Worm (Caenorhabditis elegans) whole organism, young adult: ENCODE measurements around the gene ech-6.

Source experiments
- B0261.1 ChIP-seq: sonication (generic microtip); optimal IDR thresholded peaks from 2 replicates; lab custom pipeline; 2016; ENCODE audit warnings: mild to moderate bottlenecking, missing genetic modification characterization, moderate library complexity, missing compliant biosample characterization
- B0336.3 ChIP-seq: fragments of 200-800 bp; sonication (Bioruptor generic); IDR thresholded peaks from 2 replicates; pipeline ENCODE4 v1.3.6; 2022; ENCODE audit warnings: missing genetic modification characterization, missing compliant biosample characterization
- D2030.7 ChIP-seq: fragments of 200-800 bp; sonication (Bioruptor generic); IDR thresholded peaks from 2 replicates; pipeline ENCODE4 v1.3.6; 2022; ENCODE audit warnings: missing genetic modification reagents, missing genetic modification characterization, missing compliant biosample characterization
- F10E7.11 ChIP-seq: sonication (generic microtip); optimal IDR thresholded peaks from 2 replicates; lab custom pipeline; 2017; ENCODE audit warnings: mild to moderate bottlenecking, missing genetic modification characterization, moderate library complexity, missing compliant biosample characterization
- F22D6.2 ChIP-seq: sonication (generic microtip); optimal IDR thresholded peaks from 2 replicates; lab custom pipeline; 2016; ENCODE audit warnings: mild to moderate bottlenecking, missing genetic modification characterization, missing compliant biosample characterization
- F49E8.2 ChIP-seq: sonication (generic microtip); optimal IDR thresholded peaks from 3 replicates; lab custom pipeline; 2017; ENCODE audit warnings: missing genetic modification characterization, mild to moderate bottlenecking, missing compliant biosample characterization, antibody characterized with exemption, moderate library complexity; ENCODE audit not compliant: insufficient read depth
- F57A8.1 ChIP-seq: fragments of 200-800 bp; sonication (Bioruptor generic); optimal IDR thresholded peaks from 2 replicates; lab custom pipeline; 2018; ENCODE audit warnings: mild to moderate bottlenecking, missing genetic modification characterization, moderate library complexity, missing compliant biosample characterization
- K11D2.4 ChIP-seq: fragments of 200-800 bp; sonication (Bioruptor generic); IDR thresholded peaks from 2 replicates; pipeline ENCODE4 v1.3.6; 2022; ENCODE audit warnings: missing genetic modification reagents, missing genetic modification characterization, missing compliant biosample characterization
- Y53G8AR.9 ChIP-seq: fragments of 200-800 bp; sonication (Bioruptor generic); conservative IDR thresholded peaks from 2 replicates; pipeline ENCODE4 v1.3.6; 2022; ENCODE audit warnings: missing genetic modification reagents, missing genetic modification characterization, missing compliant biosample characterization
- Y67H2A.10 ChIP-seq: fragments of 200-800 bp; sonication (Bioruptor generic); conservative IDR thresholded peaks from 2 replicates; pipeline ENCODE4 v1.3.6; 2022; ENCODE audit warnings: missing genetic modification reagents, missing genetic modification characterization, missing compliant biosample characterization
- attf-6 ChIP-seq: fragments of 200-800 bp; sonication (Bioruptor generic); IDR thresholded peaks from 2 replicates; pipeline ENCODE4 v1.3.6; 2022; ENCODE audit warnings: missing genetic modification reagents, missing genetic modification characterization, missing compliant biosample characterization
- bed-1 ChIP-seq: fragments of 200-800 bp; sonication (Bioruptor generic); IDR thresholded peaks from 2 replicates; pipeline ENCODE4 v1.3.6; 2022; ENCODE audit warnings: missing genetic modification reagents, missing genetic modification characterization, missing compliant biosample characterization
- ccch-3 ChIP-seq: fragments of 200-800 bp; sonication (Bioruptor generic); optimal IDR thresholded peaks from 2 replicates; lab custom pipeline; 2018; ENCODE audit warnings: mild to moderate bottlenecking, missing genetic modification characterization, missing compliant biosample characterization
- cebp-1 ChIP-seq, 2 experiments: fragments of 200-800 bp in 1 of 2; sonication (Bioruptor generic) in 1 of 2; sonication (generic microtip) in 1 of 2; IDR thresholded peaks in 1 of 2; optimal IDR thresholded peaks in 1 of 2; 2 replicates each; pipeline versions ENCODE4 v1.3.6 to Lab custom; 2017 to 2022; ENCODE audit warnings: missing compliant biosample characterization in 2 of 2, missing genetic modification characterization in 2 of 2, mild to moderate bottlenecking in 1 of 2, missing genetic modification reagents in 1 of 2, moderate library complexity in 1 of 2
- ceh-91 ChIP-seq: fragments of 200-800 bp; sonication (Bioruptor generic); IDR thresholded peaks from 2 replicates; pipeline ENCODE4 v1.3.6; 2022; ENCODE audit warnings: missing genetic modification reagents, missing genetic modification characterization, missing compliant biosample characterization
- dpff-1 ChIP-seq: sonication (generic microtip); optimal IDR thresholded peaks from 2 replicates; lab custom pipeline; 2017; ENCODE audit warnings: mild to moderate bottlenecking, missing genetic modification characterization, missing compliant biosample characterization
- fkh-3 ChIP-seq: sonication (generic microtip); optimal IDR thresholded peaks from 2 replicates; lab custom pipeline; 2016; ENCODE audit warnings: mild to moderate bottlenecking, missing genetic modification characterization, missing compliant biosample characterization
- gei-17 ChIP-seq: fragments of 200-800 bp; sonication (Bioruptor generic); optimal IDR thresholded peaks from 2 replicates; lab custom pipeline; 2018; ENCODE audit warnings: mild to moderate bottlenecking, missing genetic modification characterization, missing compliant biosample characterization
- him-1 ChIP-seq: sonication (generic microtip); optimal IDR thresholded peaks from 2 replicates; lab custom pipeline; 2016; ENCODE audit warnings: missing genotype, missing genetic modification reagents, missing genetic modification characterization, missing compliant biosample characterization
- hlh-12 ChIP-seq: sonication (generic microtip); optimal IDR thresholded peaks from 2 replicates; lab custom pipeline; 2016; ENCODE audit warnings: missing genetic modification characterization, missing compliant biosample characterization
- hmg-1.2 ChIP-seq: fragments of 200-800 bp; sonication (Bioruptor generic); IDR thresholded peaks from 2 replicates; pipeline ENCODE4 v1.3.6; 2022; ENCODE audit warnings: missing genetic modification reagents, missing genetic modification characterization, missing compliant biosample characterization
- hrde-1 ChIP-seq: sonication (generic microtip); optimal IDR thresholded peaks from 2 replicates; lab custom pipeline; 2016; ENCODE audit warnings: missing genetic modification characterization, mild to moderate bottlenecking, missing compliant biosample characterization, moderate library complexity, missing genotype, missing genetic modification reagents, borderline replicate concordance
- lin-35 ChIP-seq, 3 experiments: fragments of 150-350 bp in 2 of 3; sonication (generic microtip) in 1 of 3; optimal IDR thresholded peaks; 2 replicates each; lab custom pipeline; 2014 to 2018; ENCODE audit warnings: missing biosample characterization in 3 of 3, missing genetic modification characterization in 3 of 3, missing genetic modification reagents in 3 of 3
- lir-1 ChIP-seq: fragments of 200-800 bp; sonication (Bioruptor generic); conservative IDR thresholded peaks from 2 replicates; pipeline ENCODE4 v1.3.6; 2022; ENCODE audit warnings: missing genetic modification reagents, missing genetic modification characterization, missing compliant biosample characterization
- lsl-1 ChIP-seq: fragments of 200-800 bp; sonication (Bioruptor generic); optimal IDR thresholded peaks from 2 replicates; lab custom pipeline; 2018; ENCODE audit warnings: mild to moderate bottlenecking, missing genetic modification characterization, moderate library complexity, missing compliant biosample characterization
- lsy-27 ChIP-seq: sonication (generic microtip); optimal IDR thresholded peaks from 2 replicates; lab custom pipeline; 2017; ENCODE audit warnings: missing genetic modification characterization, mild to moderate bottlenecking, missing compliant biosample characterization, antibody characterized with exemption, missing genotype, borderline replicate concordance; ENCODE audit not compliant: insufficient read depth
- madf-10 ChIP-seq: sonication (generic microtip); optimal IDR thresholded peaks from 2 replicates; lab custom pipeline; 2016; ENCODE audit warnings: mild to moderate bottlenecking, missing genetic modification characterization, missing compliant biosample characterization
- madf-3 ChIP-seq: fragments of 200-800 bp; sonication (Bioruptor generic); IDR thresholded peaks from 2 replicates; pipeline ENCODE4 v1.3.6; 2022; ENCODE audit warnings: missing genetic modification reagents, missing genetic modification characterization, missing compliant biosample characterization
- madf-6 ChIP-seq: fragments of 200-800 bp; sonication (Bioruptor generic); IDR thresholded peaks from 2 replicates; pipeline ENCODE4 v1.3.6; 2022; ENCODE audit warnings: missing genetic modification reagents, missing genetic modification characterization, missing compliant biosample characterization
- mcd-1 ChIP-seq: fragments of 200-800 bp; sonication (Bioruptor generic); IDR thresholded peaks from 2 replicates; pipeline ENCODE4 v1.3.6; 2022; ENCODE audit warnings: missing genetic modification reagents, missing genetic modification characterization, missing compliant biosample characterization
- mes-4 ChIP-seq: sonication (generic microtip); optimal IDR thresholded peaks from 2 replicates; lab custom pipeline; 2016; ENCODE audit warnings: missing genotype, missing genetic modification characterization, missing compliant biosample characterization
- nfya-1 ChIP-seq: sonication (generic microtip); optimal IDR thresholded peaks from 2 replicates; lab custom pipeline; 2017; ENCODE audit warnings: antibody characterized with exemption, missing compliant biosample characterization, missing genetic modification characterization, borderline replicate concordance; ENCODE audit not compliant: insufficient read depth
- pbrm-1 ChIP-seq: fragments of 200-800 bp; sonication (Bioruptor generic); IDR thresholded peaks from 2 replicates; pipeline ENCODE4 v1.3.6; 2022; ENCODE audit warnings: missing genetic modification reagents, missing genetic modification characterization, missing compliant biosample characterization
- rcor-1 ChIP-seq: fragments of 200-800 bp; sonication (Bioruptor generic); IDR thresholded peaks from 2 replicates; pipeline ENCODE4 v1.3.6; 2022; ENCODE audit warnings: missing genetic modification reagents, missing genetic modification characterization, missing compliant biosample characterization
- repo-1 ChIP-seq: sonication (generic microtip); optimal IDR thresholded peaks from 2 replicates; lab custom pipeline; 2017; ENCODE audit warnings: mild to moderate bottlenecking, missing genetic modification characterization, missing compliant biosample characterization
- sdz-38 ChIP-seq: sonication (generic microtip); optimal IDR thresholded peaks from 2 replicates; lab custom pipeline; 2016; ENCODE audit warnings: missing genotype, missing genetic modification characterization, missing compliant biosample characterization
- snpc-1.1 ChIP-seq: sonication (generic microtip); optimal IDR thresholded peaks from 2 replicates; lab custom pipeline; 2017; ENCODE audit warnings: missing genetic modification characterization, mild to moderate bottlenecking, missing compliant biosample characterization, antibody characterized with exemption, moderate library complexity, missing genotype, missing genetic modification reagents; ENCODE audit not compliant: insufficient read depth
- unc-130 ChIP-seq: sonication (generic microtip); optimal IDR thresholded peaks from 2 replicates; lab custom pipeline; 2016; ENCODE audit warnings: missing genetic modification reagents, missing genetic modification characterization, missing compliant biosample characterization
- xnd-1 ChIP-seq: sonication (generic microtip); optimal IDR thresholded peaks from 2 replicates; lab custom pipeline; 2016; ENCODE audit warnings: missing genotype, missing genetic modification reagents, missing genetic modification characterization, missing compliant biosample characterization
- zfh-2 ChIP-seq: fragments of 200-800 bp; sonication (Bioruptor generic); conservative IDR thresholded peaks from 2 replicates; pipeline ENCODE4 v1.3.6; 2022; ENCODE audit warnings: missing genetic modification reagents, missing genetic modification characterization, missing compliant biosample characterization
- ztf-18 ChIP-seq: sonication (generic microtip); optimal IDR thresholded peaks from 2 replicates; lab custom pipeline; 2016; ENCODE audit warnings: missing genotype, mild to moderate bottlenecking, missing genetic modification characterization, missing compliant biosample characterization
- ztf-22 ChIP-seq: fragments of 200-800 bp; sonication (Bioruptor generic); optimal IDR thresholded peaks from 2 replicates; lab custom pipeline; 2018; ENCODE audit warnings: mild to moderate bottlenecking, missing genetic modification characterization, moderate library complexity, missing compliant biosample characterization
- ztf-6 ChIP-seq: fragments of 200-800 bp; sonication (Bioruptor generic); IDR thresholded peaks from 2 replicates; pipeline ENCODE4 v1.3.6; 2022; ENCODE audit warnings: missing genetic modification reagents, missing genetic modification characterization, missing compliant biosample characterization

Gene ech-6

DNA sequence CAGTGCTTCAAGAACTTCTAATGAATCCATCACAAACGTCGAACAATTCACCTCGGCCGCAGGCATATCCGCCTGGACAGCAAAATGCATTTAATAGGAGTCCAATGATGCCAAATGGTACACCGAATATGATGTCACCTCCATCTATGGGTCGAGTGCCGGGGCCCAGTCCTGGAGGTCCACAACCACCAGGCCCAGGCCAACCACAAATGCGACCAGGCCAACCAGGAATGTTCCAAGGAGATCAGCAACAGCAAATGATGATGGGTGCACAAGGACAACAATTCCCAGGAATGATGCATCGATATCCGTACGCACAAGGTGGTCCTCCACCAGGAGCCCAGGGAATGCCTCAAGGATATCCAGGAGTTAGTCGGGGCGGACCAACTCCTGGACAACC lies 14.4 kb upstream of the ech-6 start:
- peak; percentile 35; the same call in 1 of the 2 replicates for TF ChIP-seq zfh-2
- no peak for TF ChIP-seq F10E7.11 (tag; lab: Kevin White, UChicago)
- 0 out of 2 replicates have a peak, but pooled peaks have one; percentile 30 for TF ChIP-seq K11D2.4
- TF ChIP-seq, all 124 proteins: peak for 2

DNA sequence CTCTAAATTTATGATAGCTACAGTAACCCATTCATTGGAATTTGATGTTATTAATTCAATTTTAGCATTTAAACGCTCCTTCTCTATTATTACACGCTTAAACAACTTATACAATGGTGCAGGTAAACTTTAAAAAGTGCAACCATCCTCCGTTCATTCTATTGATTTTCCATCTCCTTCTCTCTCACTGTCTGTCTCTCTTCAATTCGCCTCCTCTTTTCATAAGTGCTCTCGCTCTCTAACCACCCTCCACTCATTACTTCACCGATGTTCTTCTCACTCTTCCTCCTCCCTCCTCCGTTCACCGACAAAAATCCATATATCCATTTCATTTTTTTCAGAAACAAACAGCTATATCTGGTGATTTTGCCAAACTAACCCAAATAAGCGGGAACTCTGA lies 13.5 kb upstream of the ech-6 start, which contains the start of gene cbp-1:
Gene cbp-1 (plus strand): TSS at position 335 of the 400 bp plus-strand sequence.
- 0 out of 2 replicates have a peak, but pooled peaks have one; percentile 11 for TF ChIP-seq pbrm-1 (GFP tag; lab: Robert Waterston, UW)
- peak; percentile 90 for TF ChIP-seq hmg-1.2 (GFP tag; lab: Robert Waterston, UW)
- no peak for TF ChIP-seq repo-1 (tag; lab: Kevin White, UChicago)
- 0 out of 2 replicates have a peak, but pooled peaks have one; percentile 58 for TF ChIP-seq madf-3 (GFP tag; lab: Robert Waterston, UW)
- no peak for TF ChIP-seq Y67H2A.10 (GFP tag; lab: Robert Waterston, UW)
- 0 out of 2 replicates have a peak, but pooled peaks have one; percentile 5 for TF ChIP-seq mcd-1

DNA sequence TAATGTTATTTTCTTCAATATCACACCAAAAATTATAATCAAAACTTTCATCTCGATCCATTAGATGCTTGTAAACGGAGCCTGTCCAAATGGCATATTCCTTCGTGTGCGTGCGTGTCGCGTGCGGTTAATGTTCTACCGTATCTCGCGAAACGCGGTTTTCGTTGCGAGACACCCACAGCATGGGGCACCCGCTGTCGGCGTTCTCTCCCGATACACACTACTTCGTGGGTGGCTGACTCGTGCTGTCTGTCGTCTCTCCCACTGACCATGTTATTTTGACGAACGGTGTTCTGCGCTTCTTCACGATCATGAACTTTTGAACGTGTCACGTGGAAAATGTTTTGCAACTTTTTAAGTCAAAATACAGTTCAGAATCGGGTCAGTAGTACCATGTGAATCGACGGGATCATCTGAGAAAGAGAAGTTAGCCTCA lies 12.8 kb upstream of the ech-6 start:
- peak; percentile 100 for TF ChIP-seq madf-3 (GFP tag; lab: Robert Waterston, UW)
- peak; percentile 71 for TF ChIP-seq F57A8.1 (GFP tag; lab: Kevin White, UChicago)
- TF ChIP-seq snpc-1.1: no peak
- peak; percentile 92 for TF ChIP-seq rcor-1 (GFP tag; lab: Robert Waterston, UW)
- peak; percentile 98 for TF ChIP-seq repo-1 (tag; lab: Kevin White, UChicago)
- TF ChIP-seq F49E8.2 (tag; lab: Kevin White, UChicago): no peak
- peak; percentile 92 for TF ChIP-seq lir-1 (GFP tag; lab: Robert Waterston, UW)
- TF ChIP-seq dpff-1 (tag; lab: Kevin White, UChicago): peak; percentile 88
- TF ChIP-seq unc-130: peak; percentile 3
- TF ChIP-seq lsy-27: no peak
- TF ChIP-seq mes-4 (tag; lab: Kevin White, UChicago): no peak
- no peak for TF ChIP-seq hlh-12 (tag; lab: Kevin White, UChicago)
- TF ChIP-seq bed-1 (GFP tag; lab: Robert Waterston, UW): peak; percentile 97
- TF ChIP-seq nfya-1 (tag; lab: Kevin White, UChicago): no peak
- peak; percentile 61 for TF ChIP-seq fkh-3 (tag; lab: Kevin White, UChicago)
- TF ChIP-seq him-1 (tag; lab: Kevin White, UChicago): no peak
- TF ChIP-seq ztf-22: peak; percentile 97
- no peak for TF ChIP-seq sdz-38 (tag; lab: Kevin White, UChicago)
- no peak for TF ChIP-seq hrde-1
- TF ChIP-seq madf-10 (tag; lab: Kevin White, UChicago): peak; percentile 94
- no peak for TF ChIP-seq xnd-1 (tag; lab: Kevin White, UChicago)
- TF ChIP-seq D2030.7 (GFP tag; lab: Robert Waterston, UW): 0 out of 2 replicates have a peak, but pooled peaks have one; percentile 16
- TF ChIP-seq lsl-1 (GFP tag; lab: Kevin White, UChicago): peak; percentile 29
- peak; percentile 82 for TF ChIP-seq ztf-18
- TF ChIP-seq madf-6: peak; percentile 66
- peak; percentile 77; the same call in 1 of the 2 replicates for TF ChIP-seq ztf-6 (GFP tag; lab: Robert Waterston, UW)
- TF ChIP-seq B0261.1 (tag; lab: Kevin White, UChicago): peak; percentile 41
- peak; percentile 99 for TF ChIP-seq B0336.3 (GFP tag; lab: Robert Waterston, UW)
- TF ChIP-seq ccch-3: peak; percentile 59
- TF ChIP-seq Y53G8AR.9 (GFP tag; lab: Robert Waterston, UW): peak; percentile 98
- TF ChIP-seq attf-6 (GFP tag; lab: Robert Waterston, UW): peak; percentile 44; the same call in 1 of the 2 replicates
- TF ChIP-seq ceh-91 (GFP tag; lab: Robert Waterston, UW): no peak
- TF ChIP-seq lin-35 (GFP tag; optimal IDR thresholded peaks at IDR 0.05; lab: Kevin White, UChicago): peak in 2 of 3 experiments; percentile 44 to 94
- peak; percentile 84 for TF ChIP-seq cebp-1 (GFP tag; IDR thresholded peaks at IDR 0.05; lab: Robert Waterston, UW)
- peak; percentile 97 for TF ChIP-seq cebp-1 (tag; optimal IDR thresholded peaks at IDR 0.05; lab: Kevin White, UChicago)
- peak; percentile 89 for TF ChIP-seq F22D6.2 (tag; lab: Kevin White, UChicago)
- peak; percentile 90 for TF ChIP-seq gei-17
